Fruit fly (Drosophila melanogaster) whole organism, embryonic: ENCODE results near the gene fbl.
A peak's percentile ranks its signal among the peaks of the same experiment; 100 is the strongest.

ENCODE experiments used
- Adf1 ChIP-seq: fragments of 200-800 bp; sonication (Bioruptor generic); IDR thresholded peaks from 2 replicates; pipeline ENCODE4 v1.3.6; 2022; ENCODE audit warnings: missing biosample characterization, missing genetic modification characterization
- CG10431 ChIP-seq: fragments of 200-800 bp; sonication (Bioruptor generic); optimal IDR thresholded peaks from 3 replicates; lab custom pipeline; 2018; ENCODE audit warnings: missing biosample characterization, mild to moderate bottlenecking, missing genetic modification characterization
- CG10543 ChIP-seq: fragments of 200-800 bp; sonication (Bioruptor generic); optimal IDR thresholded peaks from 3 replicates; lab custom pipeline; 2017; ENCODE audit warnings: missing biosample characterization, mild to moderate bottlenecking, missing genetic modification characterization, moderate library complexity
- CG11398 ChIP-seq: fragments of 200-800 bp; sonication (Bioruptor generic); optimal IDR thresholded peaks from 2 replicates; lab custom pipeline; 2016; ENCODE audit warnings: missing biosample characterization, missing genetic modification characterization
- CG12236 ChIP-seq: fragments of 200-800 bp; sonication (Bioruptor generic); optimal IDR thresholded peaks from 2 replicates; lab custom pipeline; 2016; ENCODE audit warnings: missing biosample characterization, missing genetic modification characterization
- CG12769 ChIP-seq: fragments of 200-800 bp; sonication (Bioruptor generic); optimal IDR thresholded peaks from 2 replicates; lab custom pipeline; 2019; ENCODE audit warnings: missing biosample characterization, mild to moderate bottlenecking, missing genetic modification characterization, moderate library complexity
- CG13424 ChIP-seq: fragments of 200-800 bp; sonication (Bioruptor generic); optimal IDR thresholded peaks from 2 replicates; lab custom pipeline; 2019; ENCODE audit warnings: missing biosample characterization, mild to moderate bottlenecking, missing genetic modification characterization, moderate library complexity
- CG15073 ChIP-seq: fragments of 200-800 bp; sonication (Bioruptor generic); optimal IDR thresholded peaks from 2 replicates; lab custom pipeline; 2016; ENCODE audit warnings: missing biosample characterization, missing genetic modification characterization
- CG1529 ChIP-seq: fragments of 200-800 bp; sonication (Bioruptor generic); optimal IDR thresholded peaks from 3 replicates; lab custom pipeline; 2018; ENCODE audit warnings: missing biosample characterization, missing genetic modification characterization
- CG1603 ChIP-seq: fragments of 200-800 bp; sonication (Bioruptor generic); optimal IDR thresholded peaks from 2 replicates; lab custom pipeline; 2019; ENCODE audit warnings: missing biosample characterization, mild to moderate bottlenecking, missing genetic modification characterization, moderate library complexity
- CG16863 ChIP-seq: fragments of 200-800 bp; sonication (Bioruptor generic); optimal IDR thresholded peaks from 3 replicates; lab custom pipeline; 2016; ENCODE audit warnings: missing biosample characterization, missing genetic modification characterization
- CG2199 ChIP-seq: fragments of 200-800 bp; sonication (Bioruptor generic); IDR thresholded peaks from 3 replicates; pipeline ENCODE4 v1.3.6; 2022; ENCODE audit warnings: missing biosample characterization, missing genetic modification characterization
- CG2875 ChIP-seq: fragments of 200-800 bp; sonication (Bioruptor generic); optimal IDR thresholded peaks from 2 replicates; lab custom pipeline; 2017; ENCODE audit warnings: missing biosample characterization, mild to moderate bottlenecking, missing genetic modification characterization, missing genetic modification reagents
- CG30020 ChIP-seq: fragments of 200-800 bp; optimal IDR thresholded peaks from 2 replicates; lab custom pipeline; 2019; ENCODE audit warnings: missing biosample characterization, mild to moderate bottlenecking, missing genetic modification characterization, moderate library complexity
- CG30431 ChIP-seq: fragments of 200-800 bp; sonication (Bioruptor generic); optimal IDR thresholded peaks from 2 replicates; lab custom pipeline; 2017; ENCODE audit warnings: missing biosample characterization, missing genetic modification characterization
- CG32532 ChIP-seq: fragments of 200-800 bp; sonication (Bioruptor generic); IDR thresholded peaks from 2 replicates; pipeline ENCODE4 v1.3.6; 2022; ENCODE audit warnings: missing biosample characterization, missing genetic modification characterization
- CG5245 ChIP-seq: fragments of 200-800 bp; sonication (Bioruptor generic); optimal IDR thresholded peaks from 3 replicates; lab custom pipeline; 2016; ENCODE audit warnings: missing biosample characterization, missing genetic modification characterization
- CG6791 ChIP-seq: fragments of 200-800 bp; sonication (Bioruptor generic); IDR thresholded peaks from 3 replicates; pipeline ENCODE4 v1.3.6; 2022; ENCODE audit warnings: missing biosample characterization, missing genetic modification characterization; ENCODE audit not compliant: partially characterized antibody
- CG7372 ChIP-seq: fragments of 200-800 bp; sonication (Bioruptor generic); IDR thresholded peaks from 2 replicates; pipeline ENCODE4 v1.3.6; 2022; ENCODE audit warnings: missing biosample characterization, missing genetic modification characterization
- CG7963 ChIP-seq: fragments of 200-800 bp; sonication (Bioruptor generic); IDR thresholded peaks from 3 replicates; pipeline ENCODE4 v1.3.6; 2022; ENCODE audit warnings: missing biosample characterization, missing genetic modification characterization; ENCODE audit not compliant: partially characterized antibody
- E2f2 ChIP-seq: fragments of 200-800 bp; sonication (Bioruptor generic); IDR thresholded peaks from 2 replicates; pipeline ENCODE4 v1.3.6; 2022; ENCODE audit warnings: missing biosample characterization, missing genetic modification characterization
- Eip74EF ChIP-seq, 2 experiments: fragments of 200-800 bp in 1 of 2; fragments of >200 bp in 1 of 2; sonication (Bioruptor generic) in 1 of 2; optimal IDR thresholded peaks; 2 replicates each; lab custom pipeline; 2017 to 2019; ENCODE audit warnings: missing biosample characterization in 2 of 2, missing genetic modification characterization in 2 of 2, mild to moderate bottlenecking in 1 of 2, moderate library complexity in 1 of 2
- Ets65A ChIP-seq: fragments of 200-800 bp; sonication (Bioruptor generic); peaks from one replicate; lab custom pipeline; 2016; ENCODE audit warnings: missing biosample characterization, missing genetic modification characterization
- H2.0 ChIP-seq: fragments of 200-800 bp; sonication (Bioruptor generic); IDR thresholded peaks from 2 replicates; pipeline ENCODE4 v1.3.6; 2022; ENCODE audit warnings: missing biosample characterization, missing genetic modification characterization
- HLH4C ChIP-seq: fragments of 200-800 bp; sonication (Bioruptor generic); IDR thresholded peaks from 3 replicates; pipeline ENCODE4 v1.3.6; 2022; ENCODE audit warnings: missing biosample characterization, missing genetic modification characterization; ENCODE audit not compliant: partially characterized antibody
- MBD-R2 ChIP-seq: fragments of 200-800 bp; sonication (Bioruptor generic); IDR thresholded peaks from 2 replicates; pipeline ENCODE4 v1.3.6; 2022; ENCODE audit warnings: missing biosample characterization, missing genetic modification characterization
- Myb ChIP-seq: fragments of 200-800 bp; sonication (Bioruptor generic); optimal IDR thresholded peaks from 2 replicates; lab custom pipeline; 2016; ENCODE audit warnings: missing biosample characterization, missing genetic modification characterization
- Opbp ChIP-seq: fragments of 200-800 bp; sonication (Bioruptor generic); IDR thresholded peaks from 3 replicates; pipeline ENCODE4 v1.3.6; 2022; ENCODE audit warnings: missing biosample characterization, missing genetic modification characterization; ENCODE audit not compliant: partially characterized antibody
- Optix ChIP-seq: fragments of 200-800 bp; sonication (Bioruptor generic); IDR thresholded peaks from 3 replicates; pipeline ENCODE4 v1.3.6; 2022; ENCODE audit warnings: missing biosample characterization, missing genetic modification characterization
- Scr ChIP-seq: fragments of 200-800 bp; sonication (Bioruptor generic); IDR thresholded peaks from 2 replicates; pipeline ENCODE4 v1.3.6; 2022; ENCODE audit warnings: missing biosample characterization, missing genetic modification characterization; ENCODE audit not compliant: partially characterized antibody
- Sin3A ChIP-seq: fragments of >200 bp; optimal IDR thresholded peaks from 2 replicates; lab custom pipeline; 2018
- Usf ChIP-seq: fragments of 200-800 bp; sonication (Bioruptor generic); optimal IDR thresholded peaks from 2 replicates; lab custom pipeline; 2017; ENCODE audit warnings: missing genotype, missing biosample characterization, missing genetic modification characterization
- Xrp1 ChIP-seq: fragments of 200-800 bp; sonication (Bioruptor generic); IDR thresholded peaks from 2 replicates; pipeline ENCODE4 v1.3.6; 2022; ENCODE audit warnings: missing biosample characterization, missing genetic modification characterization
- amos ChIP-seq: fragments of 200-800 bp; sonication (Bioruptor generic); IDR thresholded peaks from 2 replicates; pipeline ENCODE4 v1.3.6; 2022; ENCODE audit warnings: missing biosample characterization, missing genetic modification characterization; ENCODE audit not compliant: partially characterized antibody
- ap ChIP-seq: fragments of 200-800 bp; sonication (Bioruptor generic); IDR thresholded peaks from 2 replicates; pipeline ENCODE4 v1.3.6; 2022; ENCODE audit warnings: missing biosample characterization, missing genetic modification characterization
- ato ChIP-seq: fragments of 200-800 bp; sonication (Bioruptor generic); IDR thresholded peaks from 2 replicates; pipeline ENCODE4 v1.3.6; 2022; ENCODE audit warnings: missing biosample characterization, missing genetic modification characterization; ENCODE audit not compliant: partially characterized antibody
- chm ChIP-seq: fragments of 200-800 bp; sonication (Bioruptor generic); IDR thresholded peaks from 2 replicates; pipeline ENCODE4 v1.3.6; 2022; ENCODE audit warnings: missing biosample characterization, missing genetic modification characterization
- ci ChIP-seq: fragments of 200-800 bp; sonication (Bioruptor generic); IDR thresholded peaks from 3 replicates; pipeline ENCODE4 v1.3.6; 2022; ENCODE audit warnings: missing biosample characterization, missing genetic modification characterization
- corto ChIP-seq: fragments of 200-800 bp; sonication (Bioruptor generic); optimal IDR thresholded peaks from 2 replicates; lab custom pipeline; 2016; ENCODE audit warnings: missing biosample characterization, mild to moderate bottlenecking, missing genetic modification characterization, moderate library complexity
- da ChIP-seq: fragments of 200-800 bp; sonication (Bioruptor generic); optimal IDR thresholded peaks from 2 replicates; lab custom pipeline; 2016; ENCODE audit warnings: missing biosample characterization, missing genetic modification characterization
- dysf ChIP-seq: fragments of 200-800 bp; sonication (Bioruptor generic); IDR thresholded peaks from 3 replicates; pipeline ENCODE4 v1.3.6; 2022; ENCODE audit warnings: missing biosample characterization, missing genetic modification characterization
- fd96Cb ChIP-seq: fragments of 200-800 bp; sonication (Bioruptor generic); optimal IDR thresholded peaks from 2 replicates; lab custom pipeline; 2018; ENCODE audit warnings: missing biosample characterization, mild to moderate bottlenecking, missing genetic modification characterization, moderate library complexity
- lbe ChIP-seq: fragments of 200-800 bp; sonication (Bioruptor generic); optimal IDR thresholded peaks from 2 replicates; lab custom pipeline; 2016; ENCODE audit warnings: missing biosample characterization, mild to moderate bottlenecking, missing genetic modification characterization
- nerfin-2 ChIP-seq: fragments of 200-800 bp; sonication (Bioruptor generic); IDR thresholded peaks from 2 replicates; pipeline ENCODE4 v1.3.6; 2022; ENCODE audit warnings: missing biosample characterization, missing genetic modification characterization; ENCODE audit not compliant: partially characterized antibody
- onecut ChIP-seq: fragments of 200-800 bp; sonication (Bioruptor generic); IDR thresholded peaks from 2 replicates; pipeline ENCODE4 v1.3.6; 2022; ENCODE audit warnings: missing biosample characterization, missing genetic modification characterization
- ranshi ChIP-seq: fragments of 200-800 bp; sonication (Bioruptor generic); IDR thresholded peaks from 2 replicates; pipeline ENCODE4 v1.3.6; 2022; ENCODE audit warnings: missing biosample characterization, missing genetic modification characterization
- row ChIP-seq: fragments of 200-800 bp; sonication (Bioruptor generic); IDR thresholded peaks from 3 replicates; pipeline ENCODE4 v1.3.6; 2022; ENCODE audit warnings: missing biosample characterization, missing genetic modification characterization
- sc ChIP-seq, 3 experiments: fragments of >200 bp in 2 of 3; fragments of 200-800 bp in 1 of 3; sonication (Bioruptor generic) in 1 of 3; optimal IDR thresholded peaks; 2 replicates in 2 of 3; 3 replicates in 1 of 3; lab custom pipeline; 2017; ENCODE audit warnings: mild to moderate bottlenecking in 1 of 3, missing biosample characterization in 1 of 3, missing genetic modification characterization in 1 of 3, missing genetic modification reagents in 1 of 3
- sug ChIP-seq: fragments of 200-800 bp; optimal IDR thresholded peaks from 2 replicates; lab custom pipeline; 2019; ENCODE audit warnings: missing biosample characterization, mild to moderate bottlenecking, missing genetic modification characterization, moderate library complexity
- trem ChIP-seq: fragments of 200-800 bp; optimal IDR thresholded peaks from 3 replicates; lab custom pipeline; 2019; ENCODE audit warnings: missing biosample characterization, mild to moderate bottlenecking, missing genetic modification characterization, moderate library complexity
- wdn ChIP-seq: fragments of 200-800 bp; sonication (Bioruptor generic); IDR thresholded peaks from 2 replicates; pipeline ENCODE4 v1.3.6; 2022; ENCODE audit warnings: missing biosample characterization, missing genetic modification characterization

fbl gene

dm6 chr3L:20393357-20393756, 9.1 kb downstream of the fbl start, which contains the start of gene CG33969 (continued):
- TF ChIP-seq HLH4C (GFP tag; lab: Robert Waterston, UW): peak; percentile 14; the same call in 1 of the 3 replicates
- TF ChIP-seq CG2875: no peak
- TF ChIP-seq ap (GFP tag; lab: Robert Waterston, UW): no peak
- peak; percentile 21 for TF ChIP-seq lbe
- TF ChIP-seq ci (GFP tag; lab: Robert Waterston, UW): no peak
- TF ChIP-seq CG6791: no peak
- peak; percentile 2 for TF ChIP-seq sug (tag; lab: Kevin White, UChicago)
- no peak for TF ChIP-seq CG15073 (GFP tag; lab: Kevin White, UChicago)
- TF ChIP-seq H2.0: no peak
- TF ChIP-seq CG32532 (GFP tag; lab: Robert Waterston, UW): no peak
- TF ChIP-seq Myb (GFP tag; lab: Kevin White, UChicago): peak; percentile 96
- TF ChIP-seq Xrp1 (GFP tag; lab: Robert Waterston, UW): no peak
- peak; percentile 9 for TF ChIP-seq CG30020 (tag; lab: Kevin White, UChicago)
- no peak for TF ChIP-seq CG16863
- TF ChIP-seq E2f2 (GFP tag; lab: Robert Waterston, UW): peak; percentile 37; the same call in 1 of the 2 replicates
- no peak for TF ChIP-seq Eip74EF (GFP tag; optimal IDR thresholded peaks at IDR 0.05; lab: Kevin White, UChicago)
- 0 out of 2 replicates have a peak, but pooled peaks have one; percentile 26 for TF ChIP-seq ato
- TF ChIP-seq CG10431 (GFP tag; lab: Kevin White, UChicago): no peak
- no peak for TF ChIP-seq CG30431 (GFP tag; lab: Kevin White, UChicago)
- no peak for TF ChIP-seq CG7372
- peak; percentile 55; the same call in 1 of the 2 replicates for TF ChIP-seq Scr (GFP tag; lab: Robert Waterston, UW)
- no peak for TF ChIP-seq CG11398 (GFP tag; lab: Kevin White, UChicago)
- no peak for TF ChIP-seq CG7963 (GFP tag; lab: Robert Waterston, UW)
- peak; percentile 66 for TF ChIP-seq CG1603 (tag; lab: Kevin White, UChicago)
- no peak for TF ChIP-seq fd96Cb
- no peak for TF ChIP-seq ranshi (GFP tag; lab: Robert Waterston, UW)
- no peak for TF ChIP-seq CG1529 (GFP tag; lab: Kevin White, UChicago)
- TF ChIP-seq Opbp (GFP tag; lab: Robert Waterston, UW): no peak; the same call in 2 of the 3 replicates
- no peak for TF ChIP-seq CG12769 (tag; lab: Kevin White, UChicago)
- TF ChIP-seq onecut (GFP tag; lab: Robert Waterston, UW): peak; percentile 92
- no peak for TF ChIP-seq Sin3A (lab: Kevin White, UChicago)
- no peak for TF ChIP-seq wdn (GFP tag; lab: Robert Waterston, UW)
- 0 out of 3 replicates have a peak, but pooled peaks have one; percentile 11 for TF ChIP-seq CG2199 (GFP tag; lab: Robert Waterston, UW)
- no peak for TF ChIP-seq Usf (GFP tag; lab: Kevin White, UChicago)
- peak; percentile 33 for TF ChIP-seq trem
- TF ChIP-seq da (GFP tag; lab: Kevin White, UChicago): no peak
- TF ChIP-seq chm: no peak
- peak; percentile 63 for TF ChIP-seq MBD-R2
- no peak for TF ChIP-seq nerfin-2 (GFP tag; lab: Robert Waterston, UW)
- 0 out of 3 replicates have a peak, but pooled peaks have one; percentile 23 for TF ChIP-seq Optix

dm6 chr3L:20395257-20395909, 11.2 kb downstream of the fbl start:
- TF ChIP-seq Ets65A (GFP tag; lab: Kevin White, UChicago) (peak; percentile 31), chm (peak; percentile 29; the same call in 1 of the 2 replicates), Adf1 (peak; percentile 55), CG10543 (GFP tag; lab: Kevin White, UChicago) (peak; percentile 90), amos (GFP tag; lab: Robert Waterston, UW) (0 out of 2 replicates have a peak, but pooled peaks have one; percentile 15), CG5245 (no peak), sc (optimal IDR thresholded peaks at IDR 0.05; lab: Kevin White, UChicago) (no peak), sc (GFP tag; optimal IDR thresholded peaks at IDR 0.05; lab: Kevin White, UChicago) (no peak), da (GFP tag; lab: Kevin White, UChicago) (no peak), dysf (peak; percentile 58; the same call in 2 of the 3 replicates), CG13424 (tag; lab: Kevin White, UChicago) (peak; percentile 26), CG12236 (GFP tag; lab: Kevin White, UChicago) (no peak), corto (GFP tag; lab: Kevin White, UChicago) (no peak), row (GFP tag; lab: Robert Waterston, UW) (peak; percentile 78)
